Worm (Caenorhabditis elegans): ENCODE measurements around the gene F46G10.4.

DNA sequence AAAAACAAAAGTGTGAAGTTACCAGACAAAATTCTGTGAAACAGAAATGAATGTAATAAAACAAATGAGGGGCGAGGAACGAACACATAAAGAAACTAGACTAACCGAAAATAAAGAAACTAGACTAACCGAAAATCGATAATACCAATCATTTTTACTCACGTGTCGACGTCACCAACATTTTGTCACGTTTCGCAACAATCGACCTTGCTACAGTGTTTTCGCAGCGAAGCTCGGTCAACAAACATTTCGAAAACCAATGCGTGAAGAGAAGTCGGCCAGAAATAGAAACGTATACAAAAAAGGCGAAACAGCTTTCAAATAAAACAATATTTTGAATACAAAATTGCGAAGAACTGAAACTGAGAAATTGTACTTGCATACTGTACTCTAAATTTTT is 33.1 kb downstream of the F46G10.4 start:
- TF ChIP-seq sptf-1 (tag; optimal IDR thresholded peaks at IDR 0.05) = no peak
- TF ChIP-seq unc-62 (GFP tag; optimal IDR thresholded peaks at IDR 0.05) = no peak
- no peak for TF ChIP-seq flh-1 (GFP tag; optimal IDR thresholded peaks at IDR 0.05)
- no peak for TF ChIP-seq elt-1 (tag; optimal IDR thresholded peaks at IDR 0.05; ENCODE audit: borderline replicate concordance, insufficient read depth)
- TF ChIP-seq ztf-11 (tag; optimal IDR thresholded peaks at IDR 0.05) = no peak
